Fruit fly (Drosophila melanogaster) Kc167 (cell line): ENCODE results near the gene peg.

ENCODE experiments used
- Myc ChIP-seq: fragments of >200 bp; optimal IDR thresholded peaks from 2 replicates; lab custom pipeline; 2017; ENCODE audit warnings: missing external identifiers
- Sin3A ChIP-seq: fragments of >200 bp; optimal IDR thresholded peaks from 2 replicates; lab custom pipeline; 2018; ENCODE audit warnings: missing external identifiers
- h ChIP-seq: fragments of >200 bp; optimal IDR thresholded peaks from 3 replicates; lab custom pipeline; 2018; ENCODE audit warnings: missing external identifiers
- insv ChIP-seq: fragments of >200 bp; optimal IDR thresholded peaks from 3 replicates; lab custom pipeline; 2018; ENCODE audit warnings: missing external identifiers
- psq ChIP-seq: fragments of >200 bp; optimal IDR thresholded peaks from 2 replicates; lab custom pipeline; 2017; ENCODE audit warnings: missing external identifiers
- ttk ChIP-seq: sonication (Bioruptor generic); optimal IDR thresholded peaks from 2 replicates; lab custom pipeline; 2017; ENCODE audit warnings: missing external identifiers

Gene peg

DNA sequence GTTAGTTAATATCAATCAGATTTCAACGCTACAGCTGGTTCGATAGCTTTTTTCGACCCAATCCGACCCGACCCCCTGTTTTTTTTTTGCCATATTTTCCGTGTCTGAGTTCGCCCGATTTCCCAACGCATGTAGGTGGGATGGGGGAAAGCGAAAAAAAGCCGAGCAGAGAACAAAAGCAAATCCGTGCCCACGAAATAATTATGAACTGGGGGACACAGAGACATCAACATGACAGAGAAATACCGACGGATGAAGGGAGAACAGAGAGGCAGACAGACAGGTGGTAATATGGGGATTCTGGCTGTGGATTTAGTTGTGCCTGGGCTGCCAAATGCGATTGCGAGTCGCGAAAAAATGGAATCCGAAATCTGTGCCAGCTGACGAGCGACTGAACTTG, 34.9 kb downstream of the peg start:
- TF ChIP-seq insv (lab: Kevin White, UChicago): no peak
- TF ChIP-seq Sin3A: no peak
- TF ChIP-seq ttk (lab: Kevin White, UChicago): no peak
- TF ChIP-seq psq (lab: Kevin White, UChicago): no peak
- TF ChIP-seq h (lab: Kevin White, UChicago): no peak
- TF ChIP-seq Myc: no peak

DNA sequence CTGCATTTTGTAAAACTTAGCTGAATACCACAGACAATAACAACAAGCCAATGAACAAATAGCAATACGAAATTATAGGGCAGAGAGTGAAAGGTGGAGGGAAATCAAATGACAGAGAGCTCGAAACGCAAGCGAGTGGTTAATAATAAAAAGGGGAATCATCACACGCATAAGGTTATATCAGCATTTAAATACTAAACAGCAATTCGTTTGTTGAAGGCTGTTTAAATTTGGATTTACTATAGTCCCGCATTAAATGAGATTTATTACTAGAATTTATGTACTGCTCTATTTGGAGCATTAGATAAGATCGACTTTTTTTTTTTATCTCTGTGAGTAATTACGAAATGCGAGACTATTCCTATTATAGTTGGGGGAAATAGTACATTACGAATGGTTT, 35.4 kb downstream of the peg start:
- TF ChIP-seq insv (lab: Kevin White, UChicago) (no peak), ttk (lab: Kevin White, UChicago) (no peak), Myc (no peak), psq (lab: Kevin White, UChicago) (no peak), Sin3A (no peak), h (lab: Kevin White, UChicago) (no peak)

DNA sequence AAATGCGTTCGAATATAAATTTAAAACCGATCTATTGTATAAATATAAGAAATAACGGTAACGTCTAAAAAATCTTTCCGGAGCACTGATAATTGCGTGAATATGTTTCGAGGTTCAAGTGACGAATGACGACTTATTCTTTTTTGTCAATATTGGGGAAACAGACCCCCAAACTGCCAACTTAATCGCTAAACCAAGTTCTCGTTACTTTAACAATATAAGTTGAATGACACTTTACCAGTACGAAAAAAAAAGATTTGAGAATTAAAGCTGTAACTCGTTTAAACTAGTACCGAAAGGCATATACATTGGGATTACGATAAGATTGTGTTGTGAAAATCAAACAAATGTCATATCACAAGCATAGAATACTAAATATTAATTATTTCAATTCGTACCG, 36.1 kb downstream of the peg start, which contains the start of gene CG43446:
CG43446 (minus strand) TSS at position 101 of the 400 bp plus-strand sequence.
- TF ChIP-seq insv (lab: Kevin White, UChicago) (no peak), Sin3A (no peak), h (lab: Kevin White, UChicago) (no peak), ttk (lab: Kevin White, UChicago) (no peak), psq (lab: Kevin White, UChicago) (no peak), Myc (no peak)

DNA sequence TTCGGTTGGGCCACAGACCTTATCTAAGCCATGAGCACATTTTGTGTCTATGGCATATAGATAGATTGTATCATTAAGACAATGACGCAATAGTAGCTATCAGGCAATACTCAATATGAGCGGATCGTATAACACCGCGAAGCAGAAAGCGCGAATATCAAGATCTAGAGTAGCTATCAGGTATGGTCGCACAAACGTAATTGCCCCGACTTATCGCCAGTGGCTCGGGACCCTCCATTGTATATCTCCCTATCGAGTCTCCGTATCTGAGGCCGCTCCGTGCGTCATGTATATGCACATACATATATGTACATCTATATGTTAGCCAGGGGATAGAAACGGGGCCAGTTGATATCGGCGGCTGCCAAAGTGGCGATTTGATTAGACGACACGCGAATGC, 38.4 kb downstream of the peg start:
- TF ChIP-seq psq (lab: Kevin White, UChicago): no peak
- no peak for TF ChIP-seq ttk (lab: Kevin White, UChicago)
- no peak for TF ChIP-seq h (lab: Kevin White, UChicago)
- no peak for TF ChIP-seq insv (lab: Kevin White, UChicago)

DNA sequence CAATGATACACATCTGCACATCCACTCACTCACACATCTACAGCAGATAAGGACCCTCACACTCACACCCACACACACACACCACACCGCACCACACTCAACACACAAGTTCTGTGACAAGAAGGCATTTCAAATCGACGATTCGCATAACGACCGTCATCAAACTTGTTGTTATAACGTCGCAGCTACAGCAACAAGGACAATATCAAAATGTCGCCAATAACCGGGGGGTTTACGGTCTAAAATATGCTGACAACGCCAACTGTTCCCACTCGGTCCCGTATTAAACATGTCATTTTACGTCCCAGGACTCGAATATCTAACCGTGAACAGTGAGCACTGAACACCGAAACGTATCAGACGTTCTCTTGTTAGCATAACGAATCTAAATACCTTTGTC, 39.1 kb downstream of the peg start:
- TF ChIP-seq h (lab: Kevin White, UChicago) (no peak), insv (lab: Kevin White, UChicago) (no peak), ttk (lab: Kevin White, UChicago) (no peak), psq (lab: Kevin White, UChicago) (no peak), Sin3A (no peak), Myc (no peak)

DNA sequence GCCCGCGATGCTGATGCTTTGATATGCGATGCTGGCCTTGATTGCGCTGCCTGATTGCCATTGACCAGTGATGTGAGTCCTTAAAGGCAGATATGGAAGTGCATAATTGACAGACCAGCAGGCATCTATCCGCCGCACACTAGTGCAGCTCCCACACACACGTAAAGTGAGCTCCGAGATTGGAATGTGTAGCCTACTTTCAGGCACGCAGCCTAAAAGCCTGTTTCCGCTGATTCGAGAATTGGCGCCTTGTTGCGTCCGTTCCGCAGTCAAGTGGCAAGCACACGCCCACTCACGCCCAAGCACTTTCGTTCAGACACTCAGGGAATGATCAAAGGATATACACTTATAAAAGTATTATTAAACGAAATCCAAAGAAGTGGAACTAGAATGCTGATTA, 39.9 kb downstream of the peg start:
- TF ChIP-seq Myc: no peak
- no peak for TF ChIP-seq ttk (lab: Kevin White, UChicago)
- no peak for TF ChIP-seq insv (lab: Kevin White, UChicago)
- no peak for TF ChIP-seq psq (lab: Kevin White, UChicago)
- no peak for TF ChIP-seq h (lab: Kevin White, UChicago)
- no peak for TF ChIP-seq Sin3A

DNA sequence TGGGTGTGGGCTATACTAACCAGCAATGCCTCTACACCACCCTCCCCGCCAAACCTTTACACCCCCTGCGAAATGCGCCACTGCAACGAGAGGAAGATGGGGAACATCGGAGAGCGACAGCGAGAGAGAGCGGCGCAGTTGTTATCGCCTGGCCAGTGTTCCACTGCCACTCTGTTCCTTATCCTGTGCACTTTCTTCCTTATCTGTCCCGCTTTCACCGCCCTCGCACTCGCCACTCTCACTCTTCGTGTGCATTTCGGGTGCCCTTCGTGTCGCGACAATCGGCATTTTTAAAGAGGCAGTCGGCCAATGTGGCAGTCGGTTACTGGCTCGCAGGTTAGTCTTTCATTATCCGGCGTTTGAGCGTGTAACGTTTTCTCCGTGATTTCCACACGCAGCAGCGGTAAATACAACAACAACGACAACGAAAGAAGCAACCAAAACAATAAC, 46.1 kb downstream of the peg start, which contains the start of gene Calx:
Calx (plus strand) TSS at position 338 of the 450 bp plus-strand sequence.
- TF ChIP-seq ttk (lab: Kevin White, UChicago) (no peak), Myc (no peak), h (lab: Kevin White, UChicago) (no peak), insv (lab: Kevin White, UChicago) (no peak), Sin3A (no peak), psq (lab: Kevin White, UChicago) (no peak)

DNA sequence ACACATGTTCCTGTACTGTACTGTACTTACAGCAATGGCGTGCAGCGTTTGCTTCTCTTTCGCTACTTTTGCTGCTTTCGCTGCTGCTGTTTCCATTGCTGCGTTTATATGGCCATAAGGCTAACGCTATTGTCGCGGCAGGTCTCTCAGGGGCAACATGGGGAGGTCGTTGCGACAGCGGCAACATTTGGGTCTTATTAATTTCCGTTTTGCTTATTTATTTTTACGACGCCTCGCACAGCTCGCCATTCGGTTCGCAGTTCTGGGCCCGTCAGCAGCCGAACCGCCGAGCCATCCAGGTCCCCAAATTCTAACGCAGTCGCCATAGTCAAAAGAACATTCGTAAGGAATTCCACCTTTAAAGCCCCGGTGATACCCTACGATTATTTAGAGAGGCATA, 47.3 kb downstream of the peg start:
- TF ChIP-seq insv (lab: Kevin White, UChicago): no peak
- TF ChIP-seq Sin3A: no peak
- no peak for TF ChIP-seq ttk (lab: Kevin White, UChicago)
- TF ChIP-seq psq (lab: Kevin White, UChicago): no peak
- no peak for TF ChIP-seq Myc
- no peak for TF ChIP-seq h (lab: Kevin White, UChicago)
